Fruit fly (Drosophila melanogaster) whole organism, prepupa: ENCODE data around the gene CG15022.

Experiments used
- Blimp-1 ChIP-seq: fragments of 200-800 bp; sonication (Bioruptor generic); optimal IDR thresholded peaks from 3 replicates; lab custom pipeline; 2017; ENCODE audit warnings: missing biosample characterization, missing genetic modification characterization, mild to moderate bottlenecking, moderate library complexity, missing genetic modification reagents
- CG10631 ChIP-seq: fragments of 200-800 bp; sonication (Bioruptor generic); optimal IDR thresholded peaks from 2 replicates; lab custom pipeline; 2016; ENCODE audit warnings: missing biosample characterization, missing genetic modification characterization
- CG11762 ChIP-seq: fragments of 200-800 bp; sonication (Bioruptor generic); optimal IDR thresholded peaks from 3 replicates; lab custom pipeline; 2016; ENCODE audit warnings: missing biosample characterization, missing genetic modification characterization; ENCODE audit not compliant: insufficient read depth
- CG11902 ChIP-seq: fragments of 200-800 bp; sonication (Bioruptor generic); optimal IDR thresholded peaks from 3 replicates; lab custom pipeline; 2016; ENCODE audit warnings: missing biosample characterization, missing genetic modification characterization
- CG1621 ChIP-seq: fragments of 200-800 bp; sonication (Bioruptor generic); optimal IDR thresholded peaks from 3 replicates; lab custom pipeline; 2018; ENCODE audit warnings: missing biosample characterization, mild to moderate bottlenecking, missing genetic modification characterization
- CG3032 ChIP-seq: fragments of 200-800 bp; optimal IDR thresholded peaks from 2 replicates; lab custom pipeline; 2019; ENCODE audit warnings: missing biosample characterization, mild to moderate bottlenecking, missing genetic modification characterization, moderate library complexity
- CG31627 ChIP-seq: fragments of 200-800 bp; sonication (Bioruptor generic); optimal IDR thresholded peaks from 3 replicates; lab custom pipeline; 2016; ENCODE audit warnings: missing biosample characterization, missing genetic modification characterization
- CG32006 ChIP-seq: fragments of 200-800 bp; sonication (Bioruptor generic); optimal IDR thresholded peaks from 3 replicates; lab custom pipeline; 2017; ENCODE audit warnings: missing biosample characterization, mild to moderate bottlenecking, missing genetic modification characterization
- CG34406 ChIP-seq: fragments of 200-800 bp; sonication (Bioruptor generic); optimal IDR thresholded peaks from 3 replicates; lab custom pipeline; 2016; ENCODE audit warnings: missing biosample characterization, missing genetic modification characterization
- CG3919 ChIP-seq: fragments of 200-800 bp; sonication (Bioruptor generic); optimal IDR thresholded peaks from 3 replicates; lab custom pipeline; 2016; ENCODE audit warnings: missing biosample characterization, missing genetic modification characterization
- CG4318 ChIP-seq: fragments of 200-800 bp; sonication (Bioruptor generic); optimal IDR thresholded peaks from 3 replicates; lab custom pipeline; 2017; ENCODE audit warnings: missing biosample characterization, mild to moderate bottlenecking, missing genetic modification characterization
- CG6163 ChIP-seq: fragments of 200-800 bp; sonication (Bioruptor generic); IDR thresholded peaks from 3 replicates; pipeline ENCODE4 v1.3.6; 2022; ENCODE audit warnings: missing biosample characterization, missing genetic modification characterization
- CG6276 ChIP-seq: fragments of 200-800 bp; sonication (Bioruptor generic); optimal IDR thresholded peaks from 2 replicates; lab custom pipeline; 2017; ENCODE audit warnings: missing biosample characterization, mild to moderate bottlenecking, missing genetic modification characterization
- CG6808 ChIP-seq: fragments of 200-800 bp; sonication (Bioruptor generic); optimal IDR thresholded peaks from 3 replicates; lab custom pipeline; 2017; ENCODE audit warnings: missing biosample characterization, missing genetic modification characterization, mild to moderate bottlenecking, moderate library complexity, missing genetic modification reagents
- CG6854 ChIP-seq: fragments of 200-800 bp; sonication (Bioruptor generic); optimal IDR thresholded peaks from 2 replicates; lab custom pipeline; 2017; ENCODE audit warnings: missing biosample characterization, mild to moderate bottlenecking, missing genetic modification characterization
- CG7368 ChIP-seq: fragments of 200-800 bp; sonication (Bioruptor generic); optimal IDR thresholded peaks from 3 replicates; lab custom pipeline; 2016; ENCODE audit warnings: missing biosample characterization, missing genetic modification characterization
- CG8119 ChIP-seq: fragments of 200-800 bp; sonication (Bioruptor generic); IDR thresholded peaks from 3 replicates; pipeline ENCODE4 v1.3.6; 2022; ENCODE audit warnings: missing biosample characterization, missing genetic modification characterization
- CG8632 ChIP-seq: fragments of 200-800 bp; sonication (Bioruptor generic); optimal IDR thresholded peaks from 3 replicates; lab custom pipeline; 2016; ENCODE audit warnings: missing biosample characterization, missing genetic modification characterization
- CG9139 ChIP-seq: fragments of 200-800 bp; sonication (Bioruptor generic); optimal IDR thresholded peaks from 3 replicates; lab custom pipeline; 2017; ENCODE audit warnings: missing biosample characterization, mild to moderate bottlenecking, missing genetic modification characterization
- Eip75B ChIP-seq: fragments of 200-800 bp; sonication (Bioruptor generic); optimal IDR thresholded peaks from 3 replicates; lab custom pipeline; 2016; ENCODE audit warnings: missing biosample characterization, missing genetic modification characterization
- Eip78C ChIP-seq: fragments of 200-800 bp; sonication (Bioruptor generic); peaks from one replicate; lab custom pipeline; 2016; ENCODE audit warnings: missing biosample characterization, missing genetic modification characterization
- Gug ChIP-seq: fragments of 200-800 bp; sonication (Bioruptor generic); IDR thresholded peaks from 2 replicates; pipeline ENCODE4 v1.3.6; 2022; ENCODE audit warnings: missing biosample characterization, missing genetic modification characterization
- Hr38 ChIP-seq: sonication (Bioruptor generic); optimal IDR thresholded peaks from 2 replicates; lab custom pipeline; 2016; ENCODE audit warnings: missing biosample characterization, missing genetic modification characterization
- Hr39 ChIP-seq: fragments of 200-800 bp; sonication (Bioruptor generic); optimal IDR thresholded peaks from 2 replicates; lab custom pipeline; 2016; ENCODE audit warnings: missing biosample characterization, missing genetic modification characterization
- Hr4 ChIP-seq: fragments of 200-800 bp; sonication (Bioruptor generic); optimal IDR thresholded peaks from 3 replicates; lab custom pipeline; 2016; ENCODE audit warnings: missing biosample characterization, missing genetic modification characterization
- Lpt ChIP-seq: fragments of 200-800 bp; sonication (Bioruptor generic); optimal IDR thresholded peaks from 3 replicates; lab custom pipeline; 2016; ENCODE audit warnings: missing biosample characterization, missing genetic modification characterization
- Smox ChIP-seq: fragments of 200-800 bp; sonication (Bioruptor generic); optimal IDR thresholded peaks from 3 replicates; lab custom pipeline; 2016; ENCODE audit warnings: missing biosample characterization, missing genetic modification characterization
- Sox102F ChIP-seq: fragments of 200-800 bp; sonication (Bioruptor generic); optimal IDR thresholded peaks from 2 replicates; lab custom pipeline; 2016; ENCODE audit warnings: missing biosample characterization, mild to moderate bottlenecking, missing genetic modification characterization
- Sox14 ChIP-seq: fragments of 200-800 bp; sonication (Bioruptor generic); optimal IDR thresholded peaks from 3 replicates; lab custom pipeline; 2016; ENCODE audit warnings: missing biosample characterization, missing genetic modification characterization
- Sox15 ChIP-seq: fragments of 200-800 bp; sonication (Bioruptor generic); optimal IDR thresholded peaks from 3 replicates; lab custom pipeline; 2016; ENCODE audit warnings: missing biosample characterization, missing genetic modification characterization
- achi ChIP-seq: fragments of 200-800 bp; sonication (Bioruptor generic); optimal IDR thresholded peaks from 3 replicates; lab custom pipeline; 2016; ENCODE audit warnings: missing biosample characterization, missing genetic modification characterization
- cyc ChIP-seq: fragments of 200-800 bp; sonication (Bioruptor generic); optimal IDR thresholded peaks from 3 replicates; lab custom pipeline; 2016; ENCODE audit warnings: missing biosample characterization, missing genetic modification characterization
- dsx ChIP-seq: fragments of 200-800 bp; optimal IDR thresholded peaks from 3 replicates; lab custom pipeline; 2019; ENCODE audit warnings: missing biosample characterization, mild to moderate bottlenecking, missing genetic modification characterization, moderate library complexity; ENCODE audit not compliant: poor library complexity, severe bottlenecking
- esn ChIP-seq: fragments of 200-800 bp; sonication (Bioruptor generic); optimal IDR thresholded peaks from 2 replicates; lab custom pipeline; 2016; ENCODE audit warnings: missing biosample characterization, mild to moderate bottlenecking, missing genetic modification characterization, moderate library complexity
- fd59A ChIP-seq: fragments of 200-800 bp; sonication (Bioruptor generic); optimal IDR thresholded peaks from 2 replicates; lab custom pipeline; 2017; ENCODE audit warnings: missing biosample characterization, mild to moderate bottlenecking, missing genetic modification characterization, missing genetic modification reagents
- fd85E ChIP-seq: fragments of 200-800 bp; sonication (Bioruptor generic); optimal IDR thresholded peaks from 3 replicates; lab custom pipeline; 2016; ENCODE audit warnings: missing biosample characterization, missing genetic modification characterization
- fkh ChIP-seq: fragments of 200-800 bp; sonication (Bioruptor generic); optimal IDR thresholded peaks from 3 replicates; lab custom pipeline; 2017; ENCODE audit warnings: missing biosample characterization, mild to moderate bottlenecking, missing genetic modification characterization, moderate library complexity
- lz ChIP-seq: fragments of 200-800 bp; sonication (Bioruptor generic); optimal IDR thresholded peaks from 3 replicates; lab custom pipeline; 2016; ENCODE audit warnings: missing biosample characterization, missing genetic modification characterization
- net ChIP-seq: fragments of 200-800 bp; sonication (Bioruptor generic); optimal IDR thresholded peaks from 3 replicates; lab custom pipeline; 2016; ENCODE audit warnings: missing biosample characterization, missing genetic modification characterization
- pdm3 ChIP-seq: fragments of 200-800 bp; sonication (Bioruptor generic); optimal IDR thresholded peaks from 3 replicates; lab custom pipeline; 2016; ENCODE audit warnings: missing biosample characterization, missing genetic modification characterization
- salr ChIP-seq, 2 experiments: fragments of 200-800 bp; sonication (Bioruptor generic); optimal IDR thresholded peaks; 3 replicates each; lab custom pipeline; 2016 to 2018; ENCODE audit warnings: missing biosample characterization in 2 of 2, missing genetic modification characterization in 2 of 2, mild to moderate bottlenecking in 1 of 2
- spab ChIP-seq: fragments of 200-800 bp; sonication (Bioruptor generic); optimal IDR thresholded peaks from 2 replicates; lab custom pipeline; 2017; ENCODE audit warnings: missing biosample characterization, mild to moderate bottlenecking, missing genetic modification characterization, missing genetic modification reagents
- svp ChIP-seq: fragments of 200-800 bp; sonication (Bioruptor generic); peaks from one replicate; lab custom pipeline; 2016; ENCODE audit warnings: missing biosample characterization, missing genetic modification characterization
- vri ChIP-seq: fragments of 200-800 bp; sonication (Bioruptor generic); optimal IDR thresholded peaks from 3 replicates; lab custom pipeline; 2016; ENCODE audit warnings: missing biosample characterization, mild to moderate bottlenecking, missing genetic modification characterization

The CG15022 gene

dm6 chr3L:4477656-4478254 lies 17.6 kb upstream of the CG15022 start:
- TF ChIP-seq Smox (GFP tag; lab: Kevin White, UChicago): no peak
- TF ChIP-seq CG10631: no peak
- no peak for TF ChIP-seq CG9139 (GFP tag; lab: Kevin White, UChicago)
- no peak for TF ChIP-seq fd59A (GFP tag; lab: Kevin White, UChicago)
- no peak for TF ChIP-seq Eip75B
- TF ChIP-seq CG7368: no peak
- no peak for TF ChIP-seq CG6276 (GFP tag; lab: Kevin White, UChicago)
- no peak for TF ChIP-seq CG3919 (GFP tag; lab: Kevin White, UChicago)
- no peak for TF ChIP-seq Sox14 (GFP tag; lab: Kevin White, UChicago)
- no peak for TF ChIP-seq Hr38 (GFP tag; lab: Kevin White, UChicago)
- no peak for TF ChIP-seq CG34406 (GFP tag; lab: Kevin White, UChicago)
- TF ChIP-seq pdm3 (GFP tag; lab: Kevin White, UChicago): no peak
- TF ChIP-seq CG32006 (GFP tag; lab: Kevin White, UChicago): no peak
- TF ChIP-seq net (GFP tag; lab: Kevin White, UChicago): no peak
- no peak for TF ChIP-seq Sox15 (GFP tag; lab: Kevin White, UChicago)
- no peak for TF ChIP-seq cyc (GFP tag; lab: Kevin White, UChicago)
- TF ChIP-seq Lpt (GFP tag; lab: Kevin White, UChicago): no peak
- TF ChIP-seq CG6808 (GFP tag; lab: Kevin White, UChicago): no peak

- no peak for TF ChIP-seq Sox102F (GFP tag; lab: Kevin White, UChicago)
- TF ChIP-seq Gug (GFP tag; lab: Robert Waterston, UW): no peak
- TF ChIP-seq CG9139 (GFP tag; lab: Kevin White, UChicago): no peak
- TF ChIP-seq CG1621 (tag; lab: Kevin White, UChicago): no peak
- no peak for TF ChIP-seq CG6854 (GFP tag; lab: Kevin White, UChicago)
- TF ChIP-seq fkh: no peak
- no peak for TF ChIP-seq Eip75B
- TF ChIP-seq CG8119 (GFP tag; lab: Robert Waterston, UW): 0 out of 3 replicates have a peak, but pooled peaks have one; percentile 2
These were observed 15.6 kb upstream of the CG15022 start for dm6 chr3L:4475704-4476103.

- TF ChIP-seq CG31627 (GFP tag; lab: Kevin White, UChicago): no peak
- TF ChIP-seq CG1621 (tag; lab: Kevin White, UChicago): no peak
- peak; percentile 71 for TF ChIP-seq CG3919 (GFP tag; lab: Kevin White, UChicago)
- TF ChIP-seq Gug (GFP tag; lab: Robert Waterston, UW): no peak
- TF ChIP-seq lz (GFP tag; lab: Kevin White, UChicago): peak; percentile 23
- TF ChIP-seq Eip75B: peak; percentile 40
- peak; percentile 2 for TF ChIP-seq cyc (GFP tag; lab: Kevin White, UChicago)
- no peak for TF ChIP-seq esn (GFP tag; lab: Kevin White, UChicago)
- peak; percentile 61 for TF ChIP-seq Hr4
- peak; percentile 49 for TF ChIP-seq CG34406 (GFP tag; lab: Kevin White, UChicago)
- TF ChIP-seq CG11762 (GFP tag; lab: Kevin White, UChicago): peak; percentile 26
- no peak for TF ChIP-seq fkh
- TF ChIP-seq CG8632 (GFP tag; lab: Kevin White, UChicago): peak; percentile 47
- TF ChIP-seq CG4318 (GFP tag; lab: Kevin White, UChicago): no peak
- TF ChIP-seq Sox15 (GFP tag; lab: Kevin White, UChicago): no peak
- peak; percentile 52 for TF ChIP-seq achi
- peak; percentile 4 for TF ChIP-seq vri (GFP tag; lab: Kevin White, UChicago)
- peak; percentile 16 for TF ChIP-seq Sox102F (GFP tag; lab: Kevin White, UChicago)
- no peak for TF ChIP-seq Sox14 (GFP tag; lab: Kevin White, UChicago)
- peak; percentile 82 for TF ChIP-seq CG6163
- TF ChIP-seq dsx: no peak
- peak; percentile 28 for TF ChIP-seq CG6276 (GFP tag; lab: Kevin White, UChicago)
- no peak for TF ChIP-seq CG10631
- TF ChIP-seq svp: peak; percentile 51
- TF ChIP-seq CG3032 (tag; lab: Kevin White, UChicago): no peak
- TF ChIP-seq pdm3 (GFP tag; lab: Kevin White, UChicago): peak; percentile 60
- TF ChIP-seq fd85E (GFP tag; lab: Kevin White, UChicago): no peak
- no peak for TF ChIP-seq Blimp-1 (GFP tag; lab: Kevin White, UChicago)
- peak; percentile 90 for TF ChIP-seq Eip78C
- TF ChIP-seq salr (GFP tag; optimal IDR thresholded peaks at IDR 0.05; lab: Kevin White, UChicago): peak in 1 of 2 experiments; percentile 35
- no peak for TF ChIP-seq Hr39 (GFP tag; lab: Kevin White, UChicago)
- peak; percentile 11 for TF ChIP-seq spab (GFP tag; lab: Kevin White, UChicago)
- TF ChIP-seq CG11902: no peak
- no peak for TF ChIP-seq CG6854 (GFP tag; lab: Kevin White, UChicago)
These were observed 14.9 kb upstream of the CG15022 start for dm6 chr3L:4474946-4475470.
